Worm (Caenorhabditis elegans): ENCODE measurements around the gene dhhc-6.

ce11 chrIV:12160421-12160820 is 35.7 kb downstream of the dhhc-6 start:
- no peak for TF ChIP-seq egl-27 (tag; optimal IDR thresholded peaks at IDR 0.05)
- no peak for TF ChIP-seq unc-62 (GFP tag; optimal IDR thresholded peaks at IDR 0.05 in 1 of 2)
- no peak for TF ChIP-seq unc-62 (tag; optimal IDR thresholded peaks at IDR 0.05)
- no peak for TF ChIP-seq unc-130 (GFP tag; optimal IDR thresholded peaks at IDR 0.05)
- no peak for TF ChIP-seq ces-1 (GFP tag; optimal IDR thresholded peaks at IDR 0.05)
- no peak for TF ChIP-seq R02D3.7 (tag; optimal IDR thresholded peaks at IDR 0.05)
- TF ChIP-seq dmd-8 (GFP tag; IDR thresholded peaks at IDR 0.05): no peak
- TF ChIP-seq lin-39 (tag; optimal IDR thresholded peaks at IDR 0.05): no peak
